Worm (Caenorhabditis elegans) whole organism, young adult: ENCODE results near the gene D2096.6.
A peak's percentile ranks its signal among the peaks of the same experiment; 100 is the strongest.

Experiments
- C17E4.6 ChIP-seq: fragments of 200-800 bp; sonication (Bioruptor generic); IDR thresholded peaks from 2 replicates; pipeline ENCODE4 v1.3.6; 2022; ENCODE audit warnings: missing genetic modification reagents, missing genetic modification characterization, missing compliant biosample characterization
- F10E7.11 ChIP-seq: sonication (generic microtip); optimal IDR thresholded peaks from 2 replicates; lab custom pipeline; 2017; ENCODE audit warnings: mild to moderate bottlenecking, missing genetic modification characterization, moderate library complexity, missing compliant biosample characterization
- F23B12.7 ChIP-seq: sonication (generic microtip); optimal IDR thresholded peaks from 2 replicates; lab custom pipeline; 2017; ENCODE audit warnings: missing genetic modification characterization, mild to moderate bottlenecking, missing compliant biosample characterization, antibody characterized with exemption, moderate library complexity; ENCODE audit not compliant: insufficient read depth
- F39B2.1 ChIP-seq: fragments of 200-800 bp; sonication (Bioruptor generic); IDR thresholded peaks from 2 replicates; pipeline ENCODE4 v1.3.6; 2022; ENCODE audit warnings: missing genetic modification reagents, missing genetic modification characterization, missing compliant biosample characterization
- F52B5.7 ChIP-seq: sonication (generic microtip); optimal IDR thresholded peaks from 2 replicates; lab custom pipeline; 2016; ENCODE audit warnings: mild to moderate bottlenecking, missing genetic modification characterization, missing compliant biosample characterization
- K11D2.4 ChIP-seq: fragments of 200-800 bp; sonication (Bioruptor generic); IDR thresholded peaks from 2 replicates; pipeline ENCODE4 v1.3.6; 2022; ENCODE audit warnings: missing genetic modification reagents, missing genetic modification characterization, missing compliant biosample characterization
- T07F8.4 ChIP-seq: sonication (generic microtip); optimal IDR thresholded peaks from 2 replicates; lab custom pipeline; 2016; ENCODE audit warnings: mild to moderate bottlenecking, missing genetic modification characterization, moderate library complexity, missing compliant biosample characterization
- Y53F4B.3 ChIP-seq: fragments of 200-800 bp; sonication (Bioruptor generic); IDR thresholded peaks from 2 replicates; pipeline ENCODE4 v1.3.6; 2022; ENCODE audit warnings: missing genetic modification reagents, missing genetic modification characterization, missing compliant biosample characterization
- Y79H2A.3 ChIP-seq: fragments of 200-800 bp; sonication (Bioruptor generic); conservative IDR thresholded peaks from 2 replicates; pipeline ENCODE4 v1.3.6; 2022; ENCODE audit warnings: missing genetic modification reagents, missing genetic modification characterization, missing compliant biosample characterization
- Y95B8A.8 ChIP-seq: fragments of 200-800 bp; sonication (Bioruptor generic); IDR thresholded peaks from 2 replicates; pipeline ENCODE4 v1.3.6; 2022; ENCODE audit warnings: missing genetic modification reagents, missing genetic modification characterization, missing compliant biosample characterization
- aptf-3 ChIP-seq: fragments of 200-800 bp; sonication (Bioruptor generic); IDR thresholded peaks from 2 replicates; pipeline ENCODE4 v1.3.6; 2022; ENCODE audit warnings: missing genetic modification characterization, missing compliant biosample characterization
- attf-3 ChIP-seq: fragments of 200-800 bp; sonication (Bioruptor generic); conservative IDR thresholded peaks from 2 replicates; pipeline ENCODE4 v1.3.6; 2022; ENCODE audit warnings: missing genetic modification reagents, missing genetic modification characterization, missing compliant biosample characterization
- bed-1 ChIP-seq: fragments of 200-800 bp; sonication (Bioruptor generic); IDR thresholded peaks from 2 replicates; pipeline ENCODE4 v1.3.6; 2022; ENCODE audit warnings: missing genetic modification reagents, missing genetic modification characterization, missing compliant biosample characterization
- ceh-27 ChIP-seq: fragments of 200-800 bp; sonication (Bioruptor generic); optimal IDR thresholded peaks from 2 replicates; lab custom pipeline; 2018; ENCODE audit warnings: mild to moderate bottlenecking, missing genetic modification characterization, moderate library complexity, missing compliant biosample characterization
- chd-7 ChIP-seq: sonication (generic microtip); optimal IDR thresholded peaks from 2 replicates; lab custom pipeline; 2016; ENCODE audit warnings: mild to moderate bottlenecking, missing genetic modification characterization, moderate library complexity, missing compliant biosample characterization
- dox-1 ChIP-seq: fragments of 200-800 bp; sonication (Bioruptor generic); IDR thresholded peaks from 2 replicates; pipeline ENCODE4 v1.3.6; 2022; ENCODE audit warnings: missing genetic modification reagents, missing genetic modification characterization, missing compliant biosample characterization
- efl-1 ChIP-seq: fragments of 150-350 bp; optimal IDR thresholded peaks from 2 replicates; lab custom pipeline; 2014; ENCODE audit warnings: missing biosample characterization, missing genetic modification reagents, missing genetic modification characterization
- egl-44 ChIP-seq: fragments of 200-800 bp; sonication (Bioruptor generic); IDR thresholded peaks from 2 replicates; pipeline ENCODE4 v1.3.6; 2022; ENCODE audit warnings: missing genetic modification reagents, missing genetic modification characterization, missing compliant biosample characterization
- egrh-3 ChIP-seq: fragments of 200-800 bp; sonication (Bioruptor generic); IDR thresholded peaks from 2 replicates; pipeline ENCODE4 v1.3.6; 2022; ENCODE audit warnings: missing genetic modification reagents, missing genetic modification characterization, missing compliant biosample characterization
- ekl-4 ChIP-seq: fragments of 200-800 bp; sonication (Bioruptor generic); IDR thresholded peaks from 2 replicates; pipeline ENCODE4 v1.3.6; 2022; ENCODE audit warnings: missing genetic modification reagents, missing genetic modification characterization, missing compliant biosample characterization
- gei-17 ChIP-seq: fragments of 200-800 bp; sonication (Bioruptor generic); optimal IDR thresholded peaks from 2 replicates; lab custom pipeline; 2018; ENCODE audit warnings: mild to moderate bottlenecking, missing genetic modification characterization, missing compliant biosample characterization
- him-1 ChIP-seq: sonication (generic microtip); optimal IDR thresholded peaks from 2 replicates; lab custom pipeline; 2016; ENCODE audit warnings: missing genotype, missing genetic modification reagents, missing genetic modification characterization, missing compliant biosample characterization
- hlh-12 ChIP-seq: sonication (generic microtip); optimal IDR thresholded peaks from 2 replicates; lab custom pipeline; 2016; ENCODE audit warnings: missing genetic modification characterization, missing compliant biosample characterization
- hlh-26 ChIP-seq: fragments of 200-800 bp; sonication (Bioruptor generic); conservative IDR thresholded peaks from 2 replicates; pipeline ENCODE4 v1.3.6; 2022; ENCODE audit warnings: missing genetic modification reagents, missing genetic modification characterization, missing compliant biosample characterization
- hmg-20 ChIP-seq: fragments of 200-800 bp; sonication (Bioruptor generic); IDR thresholded peaks from 2 replicates; pipeline ENCODE4 v1.3.6; 2022; ENCODE audit warnings: missing genetic modification reagents, missing genetic modification characterization, missing compliant biosample characterization
- let-526 ChIP-seq: fragments of 200-800 bp; sonication (Bioruptor generic); IDR thresholded peaks from 2 replicates; pipeline ENCODE4 v1.3.6; 2022; ENCODE audit warnings: missing genetic modification reagents, missing genetic modification characterization, missing compliant biosample characterization
- lin-54 ChIP-seq: fragments of 200-800 bp; sonication (Bioruptor generic); optimal IDR thresholded peaks from 2 replicates; lab custom pipeline; 2018; ENCODE audit warnings: mild to moderate bottlenecking, missing genetic modification characterization, missing compliant biosample characterization
- lsl-1 ChIP-seq: fragments of 200-800 bp; sonication (Bioruptor generic); optimal IDR thresholded peaks from 2 replicates; lab custom pipeline; 2018; ENCODE audit warnings: mild to moderate bottlenecking, missing genetic modification characterization, moderate library complexity, missing compliant biosample characterization
- madf-10 ChIP-seq: sonication (generic microtip); optimal IDR thresholded peaks from 2 replicates; lab custom pipeline; 2016; ENCODE audit warnings: mild to moderate bottlenecking, missing genetic modification characterization, missing compliant biosample characterization
- madf-6 ChIP-seq: fragments of 200-800 bp; sonication (Bioruptor generic); IDR thresholded peaks from 2 replicates; pipeline ENCODE4 v1.3.6; 2022; ENCODE audit warnings: missing genetic modification reagents, missing genetic modification characterization, missing compliant biosample characterization
- madf-8 ChIP-seq: fragments of 200-800 bp; sonication (Bioruptor generic); conservative IDR thresholded peaks from 2 replicates; pipeline ENCODE4 v1.3.6; 2022; ENCODE audit warnings: missing genetic modification reagents, missing genetic modification characterization, missing compliant biosample characterization
- mxl-1 ChIP-seq: sonication (generic microtip); optimal IDR thresholded peaks from 2 replicates; lab custom pipeline; 2016; ENCODE audit warnings: missing genetic modification characterization, missing compliant biosample characterization
- nhr-120 ChIP-seq: fragments of 200-800 bp; sonication (Bioruptor generic); IDR thresholded peaks from 2 replicates; pipeline ENCODE4 v1.3.6; 2022; ENCODE audit warnings: missing genetic modification characterization, missing compliant biosample characterization
- nhr-27 ChIP-seq: fragments of 200-800 bp; sonication (Bioruptor generic); optimal IDR thresholded peaks from 2 replicates; lab custom pipeline; 2018; ENCODE audit warnings: mild to moderate bottlenecking, missing genetic modification characterization, moderate library complexity, missing compliant biosample characterization
- nhr-90 ChIP-seq: sonication (generic microtip); optimal IDR thresholded peaks from 2 replicates; lab custom pipeline; 2016; ENCODE audit warnings: missing genotype, mild to moderate bottlenecking, missing genetic modification characterization, missing compliant biosample characterization
- pha-4 ChIP-seq: fragments of 150-350 bp; sonication (generic microtip); optimal IDR thresholded peaks from 2 replicates; lab custom pipeline; 2014; ENCODE audit warnings: missing biosample characterization, missing genetic modification reagents, missing genetic modification characterization
- rcor-1 ChIP-seq: fragments of 200-800 bp; sonication (Bioruptor generic); IDR thresholded peaks from 2 replicates; pipeline ENCODE4 v1.3.6; 2022; ENCODE audit warnings: missing genetic modification reagents, missing genetic modification characterization, missing compliant biosample characterization
- repo-1 ChIP-seq: sonication (generic microtip); optimal IDR thresholded peaks from 2 replicates; lab custom pipeline; 2017; ENCODE audit warnings: mild to moderate bottlenecking, missing genetic modification characterization, missing compliant biosample characterization
- sdz-38 ChIP-seq: sonication (generic microtip); optimal IDR thresholded peaks from 2 replicates; lab custom pipeline; 2016; ENCODE audit warnings: missing genotype, missing genetic modification characterization, missing compliant biosample characterization
- snpc-1.1 ChIP-seq: sonication (generic microtip); optimal IDR thresholded peaks from 2 replicates; lab custom pipeline; 2017; ENCODE audit warnings: missing genetic modification characterization, mild to moderate bottlenecking, missing compliant biosample characterization, antibody characterized with exemption, moderate library complexity, missing genotype, missing genetic modification reagents; ENCODE audit not compliant: insufficient read depth
- snpc-1.3 ChIP-seq: sonication (generic microtip); optimal IDR thresholded peaks from 2 replicates; lab custom pipeline; 2017; ENCODE audit warnings: missing genetic modification characterization, mild to moderate bottlenecking, missing compliant biosample characterization, antibody characterized with exemption, moderate library complexity, missing genotype, missing genetic modification reagents; ENCODE audit not compliant: insufficient read depth
- snpc-4 ChIP-seq, 5 experiments: fragments of 150-350 bp in 1 of 5; sonication (generic microtip) in 4 of 5; optimal IDR thresholded peaks; 2 replicates each; lab custom pipeline; 2014 to 2018; ENCODE audit warnings: missing genetic modification characterization in 5 of 5, missing biosample characterization in 3 of 5, antibody characterized with exemption in 2 of 5, mild to moderate bottlenecking in 2 of 5, missing compliant biosample characterization in 2 of 5, missing genotype in 2 of 5, moderate library complexity in 2 of 5, missing genetic modification reagents in 1 of 5
- sptf-2 ChIP-seq: fragments of 200-800 bp; sonication (Bioruptor generic); optimal IDR thresholded peaks from 2 replicates; lab custom pipeline; 2018; ENCODE audit warnings: mild to moderate bottlenecking, missing genetic modification characterization, missing compliant biosample characterization
- tbp1 ChIP-seq: fragments of 200-800 bp; sonication (Bioruptor generic); optimal IDR thresholded peaks from 2 replicates; lab custom pipeline; 2018; ENCODE audit warnings: mild to moderate bottlenecking, missing genetic modification characterization, missing compliant biosample characterization
- tlf-1 ChIP-seq: fragments of 200-800 bp; sonication (Bioruptor generic); optimal IDR thresholded peaks from 2 replicates; lab custom pipeline; 2018; ENCODE audit warnings: mild to moderate bottlenecking, missing genetic modification characterization, missing compliant biosample characterization
- unc-130 ChIP-seq: sonication (generic microtip); optimal IDR thresholded peaks from 2 replicates; lab custom pipeline; 2016; ENCODE audit warnings: missing genetic modification reagents, missing genetic modification characterization, missing compliant biosample characterization
- ztf-25 ChIP-seq: fragments of 200-800 bp; sonication (Bioruptor generic); IDR thresholded peaks from 2 replicates; pipeline ENCODE4 v1.3.6; 2022; ENCODE audit warnings: missing genetic modification reagents, missing genetic modification characterization, missing compliant biosample characterization
- ztf-3 ChIP-seq: fragments of 200-800 bp; sonication (Bioruptor generic); optimal IDR thresholded peaks from 2 replicates; lab custom pipeline; 2018; ENCODE audit warnings: mild to moderate bottlenecking, missing genetic modification characterization, missing compliant biosample characterization

Gene D2096.6

DNA sequence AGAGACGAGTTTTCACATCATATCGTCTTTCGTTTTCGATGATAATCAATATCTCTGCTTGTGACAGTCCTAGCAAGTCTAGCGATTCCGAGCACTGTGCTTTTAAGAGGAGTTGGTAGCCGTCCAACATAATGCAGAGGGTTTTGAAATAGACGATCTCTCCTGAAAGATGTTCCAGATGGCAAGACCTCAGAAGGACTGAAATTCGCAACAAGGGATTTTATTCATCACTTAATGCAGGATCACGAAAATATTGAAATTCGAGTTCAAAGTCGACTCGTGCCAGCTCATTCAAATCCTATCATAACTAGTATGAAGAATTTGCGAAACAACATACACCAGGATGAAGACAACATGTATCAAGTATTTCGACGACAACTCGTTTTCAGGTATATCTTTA lies 8.5 kb upstream of the D2096.6 start, which contains the start of gene D2096.7 (continued):
- no peak for TF ChIP-seq hlh-12 (tag; lab: Kevin White, UChicago)
- TF ChIP-seq egl-44 = no peak; the same call in none of the 2 replicates
- TF ChIP-seq bed-1 (GFP tag; lab: Robert Waterston, UW) = peak; percentile 92
- no peak for TF ChIP-seq ztf-3
- no peak for TF ChIP-seq T07F8.4
- TF ChIP-seq K11D2.4 (GFP tag; lab: Robert Waterston, UW) = 0 out of 2 replicates have a peak, but pooled peaks have one; percentile 22
- peak; percentile 64; the same call in 1 of the 2 replicates for TF ChIP-seq Y95B8A.8 (GFP tag; lab: Robert Waterston, UW)
- TF ChIP-seq F39B2.1 (GFP tag; lab: Robert Waterston, UW) = peak; percentile 66
- TF ChIP-seq madf-8 (GFP tag; lab: Robert Waterston, UW) = no peak; the same call in 1 of the 2 replicates
- no peak for TF ChIP-seq madf-10 (tag; lab: Kevin White, UChicago)
- peak; percentile 93 for TF ChIP-seq F52B5.7 (tag; lab: Kevin White, UChicago)
- TF ChIP-seq pha-4 (tag; lab: Kevin White, UChicago) = no peak
- TF ChIP-seq nhr-120 = 0 out of 2 replicates have a peak, but pooled peaks have one; percentile 55
- peak; percentile 68; the same call in 1 of the 2 replicates for TF ChIP-seq hlh-26 (GFP tag; lab: Robert Waterston, UW)
- peak; percentile 48 for TF ChIP-seq snpc-1.1
- TF ChIP-seq madf-6 (GFP tag; lab: Robert Waterston, UW) = peak; percentile 86
- no peak for TF ChIP-seq let-526 (GFP tag; lab: Robert Waterston, UW)
- TF ChIP-seq sdz-38 (tag; lab: Kevin White, UChicago) = no peak
- TF ChIP-seq mxl-1 (tag; lab: Kevin White, UChicago) = peak; percentile 32
- peak; percentile 83 for TF ChIP-seq chd-7 (tag; lab: Kevin White, UChicago)
- TF ChIP-seq snpc-1.3 (tag; lab: Kevin White, UChicago) = peak; percentile 89
- TF ChIP-seq him-1 (tag; lab: Kevin White, UChicago) = peak; percentile 80
- peak; percentile 85 for TF ChIP-seq F10E7.11 (tag; lab: Kevin White, UChicago)
- no peak for TF ChIP-seq snpc-4 (GFP tag; optimal IDR thresholded peaks at IDR 0.05; lab: Kevin White, UChicago)
- peak in 2 of 4 experiments; percentile 67 to 72 for TF ChIP-seq snpc-4 (tag; optimal IDR thresholded peaks at IDR 0.05; lab: Kevin White, UChicago)
- TF ChIP-seq dox-1 (GFP tag; lab: Robert Waterston, UW) = peak; percentile 70
- TF ChIP-seq aptf-3 (GFP tag; lab: Robert Waterston, UW) = peak; percentile 94
- TF ChIP-seq ekl-4 = peak; percentile 92
- TF ChIP-seq attf-3 = no peak
- peak; percentile 88 for TF ChIP-seq repo-1 (tag; lab: Kevin White, UChicago)
- peak; percentile 64 for TF ChIP-seq lsl-1 (GFP tag; lab: Kevin White, UChicago)
- no peak for TF ChIP-seq ceh-27
- TF ChIP-seq hmg-20 (GFP tag; lab: Robert Waterston, UW) = 0 out of 2 replicates have a peak, but pooled peaks have one; percentile 2
- TF ChIP-seq Y53F4B.3 (GFP tag; lab: Robert Waterston, UW) = no peak
- peak; percentile 79; the same call in 1 of the 2 replicates for TF ChIP-seq ztf-25 (GFP tag; lab: Robert Waterston, UW)
- no peak for TF ChIP-seq sptf-2 (GFP tag; lab: Kevin White, UChicago)
- TF ChIP-seq lin-54 (GFP tag; lab: Kevin White, UChicago) = peak; percentile 74
- peak; percentile 60 for TF ChIP-seq rcor-1 (GFP tag; lab: Robert Waterston, UW)
- TF ChIP-seq gei-17 (GFP tag; lab: Kevin White, UChicago) = peak; percentile 53
- peak; percentile 81 for TF ChIP-seq nhr-90 (tag; lab: Kevin White, UChicago)
- TF ChIP-seq unc-130 (GFP tag; lab: Kevin White, UChicago) = peak; percentile 89
- TF ChIP-seq tbp1 (GFP tag; lab: Kevin White, UChicago) = peak; percentile 72
- TF ChIP-seq Y79H2A.3 (GFP tag; lab: Robert Waterston, UW) = peak; percentile 77
- peak; percentile 85 for TF ChIP-seq nhr-27
- no peak for TF ChIP-seq F23B12.7 (tag; lab: Kevin White, UChicago)
- no peak for TF ChIP-seq egrh-3 (GFP tag; lab: Robert Waterston, UW)
- no peak for TF ChIP-seq efl-1
- peak; percentile 62 for TF ChIP-seq tlf-1 (GFP tag; lab: Kevin White, UChicago)
- peak; percentile 76 for TF ChIP-seq C17E4.6 (GFP tag; lab: Robert Waterston, UW)
